Worm (Caenorhabditis elegans) whole organism, L4 larva: ENCODE data around the gene rme-4.

Source experiments
- F37D6.2 ChIP-seq: sonication (generic microtip); optimal IDR thresholded peaks from 2 replicates; lab custom pipeline; 2016; ENCODE audit warnings: mild to moderate bottlenecking, missing genetic modification characterization, missing compliant biosample characterization
- F44E2.7 ChIP-seq: fragments of 200-800 bp; sonication (Bioruptor generic); IDR thresholded peaks from 2 replicates; pipeline ENCODE4 v2.1.2; 2022; ENCODE audit warnings: missing genetic modification characterization, missing compliant biosample characterization
- F49E8.2 ChIP-seq: sonication (generic microtip); optimal IDR thresholded peaks from 2 replicates; lab custom pipeline; 2016; ENCODE audit warnings: missing compliant biosample characterization, mild to moderate bottlenecking, missing genetic modification characterization, borderline replicate concordance
- R02D3.7 ChIP-seq: fragments of 150-350 bp; sonication (generic microtip); optimal IDR thresholded peaks from 3 replicates; lab custom pipeline; 2014; ENCODE audit warnings: missing biosample characterization, missing genetic modification characterization
- T20F7.1 ChIP-seq: fragments of 200-800 bp; sonication (Bioruptor generic); optimal IDR thresholded peaks from 2 replicates; lab custom pipeline; 2018; ENCODE audit warnings: mild to moderate bottlenecking, missing genetic modification characterization, missing compliant biosample characterization
- Y5F2A.4 ChIP-seq: fragments of 200-800 bp; sonication (Bioruptor generic); optimal IDR thresholded peaks from 2 replicates; lab custom pipeline; 2018; ENCODE audit warnings: mild to moderate bottlenecking, missing genetic modification characterization, missing compliant biosample characterization
- ZK337.2 ChIP-seq: fragments of 200-800 bp; sonication (Bioruptor generic); IDR thresholded peaks from 2 replicates; pipeline ENCODE4 v1.3.6; 2022; ENCODE audit warnings: missing genetic modification reagents, missing genetic modification characterization, missing compliant biosample characterization
- aha-1 ChIP-seq: fragments of 150-350 bp; peaks from one replicate; lab custom pipeline; 2014; ENCODE audit warnings: missing biosample characterization, missing genetic modification characterization
- ama-1 ChIP-seq: fragments of 150-350 bp; optimal IDR thresholded peaks from 2 replicates; lab custom pipeline; 2014; ENCODE audit warnings: inconsistent platforms, mixed read lengths
- ceh-20 ChIP-seq: fragments of 200-800 bp; sonication (Bioruptor generic); IDR thresholded peaks from 2 replicates; pipeline ENCODE4 v1.3.6; 2022; ENCODE audit warnings: missing genetic modification reagents, missing genetic modification characterization, missing compliant biosample characterization
- daf-16 ChIP-seq, 3 experiments: sonication (generic microtip); optimal IDR thresholded peaks; 2 replicates each; lab custom pipeline; 2016 to 2017; ENCODE audit warnings: missing genetic modification characterization in 3 of 3, missing genetic modification reagents in 3 of 3, mild to moderate bottlenecking in 2 of 3, missing compliant biosample characterization in 2 of 3, missing biosample characterization in 1 of 3, moderate library complexity in 1 of 3
- daf-19 ChIP-seq: fragments of 200-800 bp; sonication (Bioruptor generic); conservative IDR thresholded peaks from 2 replicates; pipeline ENCODE4 v1.3.6; 2022; ENCODE audit warnings: missing genetic modification characterization, missing compliant biosample characterization
- dmd-6 ChIP-seq: fragments of 200-800 bp; sonication (Bioruptor generic); IDR thresholded peaks from 2 replicates; pipeline ENCODE4 v1.3.6; 2022; ENCODE audit warnings: missing genetic modification reagents, missing genetic modification characterization, missing compliant biosample characterization
- dmd-8 ChIP-seq: fragments of 200-800 bp; sonication (Bioruptor generic); IDR thresholded peaks from 2 replicates; pipeline ENCODE4 v1.3.6; 2022; ENCODE audit warnings: missing genetic modification characterization, missing compliant biosample characterization
- dmd-9 ChIP-seq: fragments of 200-800 bp; sonication (Bioruptor generic); IDR thresholded peaks from 2 replicates; pipeline ENCODE4 v1.3.6; 2022; ENCODE audit warnings: missing genetic modification reagents, missing genetic modification characterization, missing compliant biosample characterization
- dve-1 ChIP-seq: sonication (generic microtip); optimal IDR thresholded peaks from 2 replicates; lab custom pipeline; 2017; ENCODE audit warnings: antibody characterized with exemption, mild to moderate bottlenecking, missing genetic modification characterization, missing compliant biosample characterization; ENCODE audit not compliant: insufficient read depth
- egl-43 ChIP-seq: fragments of 200-800 bp; sonication (Bioruptor generic); IDR thresholded peaks from 2 replicates; pipeline ENCODE4 v1.3.6; 2022; ENCODE audit warnings: missing genetic modification reagents, missing genetic modification characterization, missing compliant biosample characterization
- gei-8 ChIP-seq: fragments of 200-800 bp; sonication (Bioruptor generic); optimal IDR thresholded peaks from 2 replicates; lab custom pipeline; 2018; ENCODE audit warnings: mild to moderate bottlenecking, missing genetic modification characterization, missing compliant biosample characterization
- hmg-1.1 ChIP-seq: fragments of 200-800 bp; sonication (Bioruptor generic); IDR thresholded peaks from 2 replicates; pipeline ENCODE4 v1.3.6; 2022; ENCODE audit warnings: missing genetic modification reagents, missing genetic modification characterization, missing compliant biosample characterization
- lin-1 ChIP-seq: fragments of 200-800 bp; sonication (Bioruptor generic); IDR thresholded peaks from 2 replicates; pipeline ENCODE4 v1.3.6; 2022; ENCODE audit warnings: missing genetic modification reagents, missing genetic modification characterization, missing compliant biosample characterization
- lin-29 ChIP-seq: fragments of 200-800 bp; sonication (Bioruptor generic); IDR thresholded peaks from 2 replicates; pipeline ENCODE4 v1.3.6; 2022; ENCODE audit warnings: missing genetic modification reagents, missing genetic modification characterization, missing compliant biosample characterization
- nhr-11 ChIP-seq: fragments of 150-350 bp; optimal IDR thresholded peaks from 2 replicates; lab custom pipeline; 2014; ENCODE audit warnings: missing biosample characterization, missing genetic modification characterization
- nhr-25 ChIP-seq: sonication (generic microtip); optimal IDR thresholded peaks from 2 replicates; lab custom pipeline; 2017; ENCODE audit warnings: missing genetic modification characterization, mild to moderate bottlenecking, missing compliant biosample characterization, antibody characterized with exemption, moderate library complexity, borderline replicate concordance; ENCODE audit not compliant: insufficient read depth
- nhr-28 ChIP-seq: fragments of 150-350 bp; optimal IDR thresholded peaks from 2 replicates; lab custom pipeline; 2014; ENCODE audit warnings: missing biosample characterization, missing genetic modification characterization
- pqm-1 ChIP-seq: sonication (generic microtip); optimal IDR thresholded peaks from 2 replicates; lab custom pipeline; 2017; ENCODE audit warnings: missing biosample characterization, missing genetic modification characterization
- rbr-2 ChIP-seq: sonication (generic microtip); optimal IDR thresholded peaks from 2 replicates; lab custom pipeline; 2016; ENCODE audit warnings: missing genotype, missing genetic modification characterization, missing compliant biosample characterization
- sdz-12 ChIP-seq: fragments of 200-800 bp; sonication (Bioruptor generic); optimal IDR thresholded peaks from 2 replicates; lab custom pipeline; 2018; ENCODE audit warnings: mild to moderate bottlenecking, missing genetic modification characterization, missing compliant biosample characterization
- set-16 ChIP-seq: fragments of 200-800 bp; sonication (Bioruptor generic); IDR thresholded peaks from 2 replicates; pipeline ENCODE4 v1.3.6; 2022; ENCODE audit warnings: missing genetic modification reagents, missing genetic modification characterization, missing compliant biosample characterization
- snpc-4 ChIP-seq: fragments of 150-350 bp; optimal IDR thresholded peaks from 2 replicates; lab custom pipeline; 2014; ENCODE audit warnings: missing biosample characterization, missing genetic modification characterization
- spr-3 ChIP-seq: fragments of 200-800 bp; sonication (Bioruptor generic); optimal IDR thresholded peaks from 2 replicates; lab custom pipeline; 2018; ENCODE audit warnings: mild to moderate bottlenecking, missing genetic modification characterization, missing compliant biosample characterization
- tra-1 ChIP-seq: fragments of 200-800 bp; sonication (Bioruptor generic); IDR thresholded peaks from 2 replicates; pipeline ENCODE4 v1.3.6; 2022; ENCODE audit warnings: missing genetic modification reagents, missing genetic modification characterization, missing compliant biosample characterization
- unc-62 ChIP-seq, 3 experiments: fragments of 150-350 bp in 1 of 3; sonication (generic microtip); optimal IDR thresholded peaks in 2 of 3; peaks in 1 of 3; 1 replicate in 1 of 3; 2 replicates in 2 of 3; lab custom pipeline; 2014 to 2017; ENCODE audit warnings: missing biosample characterization in 3 of 3, missing genetic modification characterization in 3 of 3, missing genetic modification reagents in 3 of 3, missing genotype in 1 of 3
- vab-7 ChIP-seq: fragments of 200-800 bp; sonication (Bioruptor generic); IDR thresholded peaks from 2 replicates; pipeline ENCODE4 v1.3.6; 2022; ENCODE audit warnings: missing genetic modification reagents, missing genetic modification characterization, missing compliant biosample characterization
- zag-1 ChIP-seq: fragments of 150-350 bp; optimal IDR thresholded peaks from 2 replicates; lab custom pipeline; 2014; ENCODE audit warnings: missing biosample characterization, missing genetic modification characterization
- zfp-3 ChIP-seq: fragments of 200-800 bp; sonication (Bioruptor generic); conservative IDR thresholded peaks from 2 replicates; pipeline ENCODE4 v1.3.6; 2022; ENCODE audit warnings: missing genetic modification reagents, missing genetic modification characterization, missing compliant biosample characterization
- zip-2 ChIP-seq: fragments of 150-350 bp; optimal IDR thresholded peaks from 2 replicates; lab custom pipeline; 2014; ENCODE audit warnings: missing biosample characterization, missing genetic modification characterization

rme-4 gene

DNA sequence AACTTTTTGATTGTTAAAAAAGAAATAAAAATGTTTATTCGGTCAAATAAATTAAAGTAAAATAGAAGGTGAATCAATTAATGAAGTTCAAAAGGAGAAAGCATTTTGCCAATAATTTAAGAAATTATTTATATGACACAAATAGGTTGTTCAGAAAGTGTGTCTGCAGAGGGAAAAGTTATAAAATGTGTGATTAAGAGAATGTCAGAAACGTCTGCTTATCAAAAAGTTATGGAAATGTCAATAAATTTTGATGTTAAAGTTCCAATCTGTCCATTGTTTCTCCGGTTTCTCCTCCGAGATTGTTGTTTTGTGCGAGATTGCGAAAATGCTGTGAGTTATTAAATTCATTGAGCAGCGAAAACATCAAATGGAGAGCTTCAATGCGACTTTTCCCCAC is at the start of gene rme-4:
Gene rme-4 (minus strand): TSS at position 168 of the 400 bp plus-strand sequence.
- TF ChIP-seq nhr-28 (tag; lab: Kevin White, UChicago): peak; percentile 58
- no peak for TF ChIP-seq lin-1 (GFP tag; lab: Robert Waterston, UW)
- peak; percentile 55 for TF ChIP-seq pqm-1 (tag; lab: Kevin White, UChicago)
- TF ChIP-seq tra-1 (GFP tag; lab: Robert Waterston, UW): no peak
- TF ChIP-seq T20F7.1 (GFP tag; lab: Kevin White, UChicago): peak; percentile 9
- TF ChIP-seq sdz-12 (GFP tag; lab: Kevin White, UChicago): no peak
- TF ChIP-seq dve-1 (tag; lab: Kevin White, UChicago): peak; percentile 37
- peak; percentile 62; the same call in 1 of the 2 replicates for TF ChIP-seq dmd-6 (GFP tag; lab: Robert Waterston, UW)
- no peak for TF ChIP-seq spr-3 (GFP tag; lab: Kevin White, UChicago)
- peak; percentile 54; the same call in 1 of the 2 replicates for TF ChIP-seq ceh-20 (GFP tag; lab: Robert Waterston, UW)
- no peak for TF ChIP-seq daf-16 (GFP tag; optimal IDR thresholded peaks at IDR 0.05; lab: Kevin White, UChicago)
- TF ChIP-seq daf-16 (tag; optimal IDR thresholded peaks at IDR 0.05; lab: Kevin White, UChicago): peak; percentile 65
- peak in 1 of 2 experiments; percentile 22 for TF ChIP-seq unc-62 (GFP tag; optimal IDR thresholded peaks at IDR 0.05 in 1 of 2; lab: Kevin White, UChicago)
- no peak for TF ChIP-seq unc-62 (tag; optimal IDR thresholded peaks at IDR 0.05; lab: Kevin White, UChicago)
- TF ChIP-seq, all 104 proteins: peak for 8

DNA sequence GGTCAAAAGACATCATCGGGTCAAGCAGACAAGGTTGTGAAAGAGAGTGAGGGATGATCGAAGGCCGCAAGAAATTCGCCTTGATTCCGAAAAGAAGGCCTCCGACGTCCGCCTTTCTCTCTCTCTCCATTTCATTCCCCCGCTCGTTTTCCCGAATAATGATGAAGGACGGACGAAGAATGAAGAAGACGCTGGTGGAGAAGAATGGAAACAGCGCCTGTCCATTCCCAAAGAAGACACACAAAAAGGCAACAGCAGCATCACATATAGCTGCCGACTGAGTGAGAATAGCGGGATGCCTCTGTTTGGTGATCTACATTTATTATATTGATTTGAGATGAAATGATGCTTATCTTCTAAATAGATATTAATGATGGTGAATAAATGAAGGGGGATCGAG is 49.6 kb upstream of the rme-4 start:
- TF ChIP-seq aha-1 (tag; lab: Kevin White, UChicago) (no peak), hmg-1.1 (GFP tag; lab: Robert Waterston, UW) (0 out of 2 replicates have a peak, but pooled peaks have one; percentile 6), nhr-25 (tag; lab: Kevin White, UChicago) (peak; percentile 15)

DNA sequence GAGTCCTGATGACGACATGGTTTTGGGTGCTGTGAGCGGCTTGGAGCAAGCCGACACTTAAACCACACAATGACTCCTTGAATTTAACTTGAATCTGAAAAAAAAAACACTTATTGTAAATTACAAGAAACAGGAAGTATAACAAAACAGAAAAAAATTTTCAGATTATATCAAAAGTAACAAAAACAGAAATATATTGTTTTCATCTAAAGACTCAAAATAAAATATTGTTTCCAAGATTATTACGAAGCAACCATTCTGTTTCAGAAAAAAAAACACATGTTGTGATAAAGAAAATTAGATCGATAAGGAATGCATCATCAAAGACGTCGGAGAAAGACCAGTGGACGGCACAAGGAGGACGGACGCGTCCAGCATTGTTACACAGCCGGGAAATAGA is 48.9 kb upstream of the rme-4 start, which contains the start of gene mig-15:
Gene mig-15 (minus strand): TSS at position 101 of the 400 bp plus-strand sequence.
- TF ChIP-seq daf-16 (GFP tag; optimal IDR thresholded peaks at IDR 0.05; lab: Kevin White, UChicago) (no peak), daf-16 (tag; optimal IDR thresholded peaks at IDR 0.05; lab: Kevin White, UChicago) (peak; percentile 24), zfp-3 (no peak), F49E8.2 (tag; lab: Kevin White, UChicago) (no peak)

DNA sequence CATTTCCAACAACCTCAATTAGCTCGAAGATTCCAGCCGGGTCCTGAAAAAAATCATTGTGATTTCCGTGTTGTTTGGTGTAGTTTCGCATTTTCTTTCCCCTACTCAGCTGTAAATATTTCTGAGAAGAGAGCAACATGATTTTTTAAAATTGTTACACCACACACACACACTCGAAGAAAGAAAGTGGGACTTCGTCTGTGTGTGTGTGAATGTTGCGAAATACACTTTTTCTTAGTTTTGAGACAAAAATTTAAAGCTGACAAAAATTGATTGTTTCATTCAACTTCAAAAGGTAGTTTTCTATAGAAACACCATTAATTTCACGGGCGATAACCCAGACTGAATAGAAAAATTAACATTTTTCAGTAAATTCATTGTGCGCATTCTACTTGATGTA is 48.5 kb upstream of the rme-4 start:
- TF ChIP-seq daf-19 (GFP tag; lab: Robert Waterston, UW) (no peak), zfp-3 (no peak), ceh-20 (GFP tag; lab: Robert Waterston, UW) (no peak), zip-2 (no peak), dmd-9 (GFP tag; lab: Robert Waterston, UW) (no peak), gei-8 (GFP tag; lab: Kevin White, UChicago) (no peak), rbr-2 (tag; lab: Kevin White, UChicago) (no peak)
- TF ChIP-seq, all 104 proteins: peak for 0

DNA sequence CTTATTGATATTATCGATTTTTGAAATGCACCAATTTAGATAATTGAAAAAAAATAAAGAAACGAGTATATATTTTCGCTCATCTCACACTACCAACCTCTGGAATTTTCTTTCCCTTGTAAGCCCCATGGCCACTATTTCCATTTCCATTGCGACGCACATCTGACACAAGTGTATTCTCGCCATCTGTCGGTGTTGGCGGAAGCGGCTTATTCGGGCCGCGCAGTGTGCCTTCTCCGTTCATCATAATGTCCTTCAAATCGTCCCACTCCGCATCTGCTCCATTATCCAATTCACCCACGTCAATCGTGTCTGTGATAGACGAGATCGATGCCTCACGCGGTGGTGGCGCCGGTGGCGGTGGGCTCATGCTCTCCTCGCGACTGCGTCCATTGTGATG is 45.1 kb upstream of the rme-4 start:
- TF ChIP-seq vab-7 (GFP tag; lab: Robert Waterston, UW): 0 out of 2 replicates have a peak, but pooled peaks have one; percentile 17
- TF ChIP-seq R02D3.7: no peak
- no peak for TF ChIP-seq F37D6.2 (tag; lab: Kevin White, UChicago)
- no peak for TF ChIP-seq hmg-1.1 (GFP tag; lab: Robert Waterston, UW)
- TF ChIP-seq F44E2.7 (GFP tag; lab: Robert Waterston, UW): no peak
- no peak for TF ChIP-seq snpc-4
- 0 out of 2 replicates have a peak, but pooled peaks have one; percentile 9 for TF ChIP-seq egl-43 (GFP tag; lab: Robert Waterston, UW)
- no peak for TF ChIP-seq zag-1 (tag; lab: Kevin White, UChicago)
- no peak for TF ChIP-seq dmd-8 (GFP tag; lab: Robert Waterston, UW)
- no peak for TF ChIP-seq ZK337.2
- TF ChIP-seq ama-1 (lab: Kevin White, UChicago): no peak
- TF ChIP-seq nhr-11 (tag; lab: Kevin White, UChicago): no peak
- peak; percentile 49; the same call in 1 of the 2 replicates for TF ChIP-seq set-16 (GFP tag; lab: Robert Waterston, UW)
- TF ChIP-seq lin-29: no peak
- no peak for TF ChIP-seq Y5F2A.4 (GFP tag; lab: Kevin White, UChicago)
- TF ChIP-seq T20F7.1 (GFP tag; lab: Kevin White, UChicago): no peak
